Worm (Caenorhabditis elegans) whole organism, L4 larva: Measurements from ENCODE around the gene ZC302.3.

Experiments used
- F26F4.8 ChIP-seq: fragments of 200-800 bp; sonication (Bioruptor generic); conservative IDR thresholded peaks from 2 replicates; pipeline ENCODE4 v1.3.6; 2022; ENCODE audit warnings: missing genetic modification characterization, missing compliant biosample characterization
- T26A8.4 ChIP-seq: fragments of 200-800 bp; sonication (Bioruptor generic); IDR thresholded peaks from 2 replicates; pipeline ENCODE4 v1.3.6; 2022; ENCODE audit warnings: missing genetic modification characterization, missing compliant biosample characterization
- Y48G9A.11 ChIP-seq: fragments of 200-800 bp; sonication (Bioruptor generic); IDR thresholded peaks from 2 replicates; pipeline ENCODE4 v1.3.6; 2022; ENCODE audit warnings: missing genetic modification reagents, missing genetic modification characterization, missing compliant biosample characterization
- ZK337.2 ChIP-seq: fragments of 200-800 bp; sonication (Bioruptor generic); IDR thresholded peaks from 2 replicates; pipeline ENCODE4 v1.3.6; 2022; ENCODE audit warnings: missing genetic modification reagents, missing genetic modification characterization, missing compliant biosample characterization
- aha-1 ChIP-seq: fragments of 150-350 bp; peaks from one replicate; lab custom pipeline; 2014; ENCODE audit warnings: missing biosample characterization, missing genetic modification characterization
- attf-4 ChIP-seq: sonication (generic microtip); optimal IDR thresholded peaks from 3 replicates; lab custom pipeline; 2017; ENCODE audit warnings: missing biosample characterization, missing genetic modification characterization
- ceh-44 ChIP-seq: fragments of 200-800 bp; sonication (Bioruptor generic); IDR thresholded peaks from 2 replicates; pipeline ENCODE4 v1.3.6; 2022; ENCODE audit warnings: missing genetic modification reagents, missing genetic modification characterization, missing compliant biosample characterization
- ceh-62 ChIP-seq: sonication (generic microtip); optimal IDR thresholded peaks from 2 replicates; lab custom pipeline; 2017; ENCODE audit warnings: missing biosample characterization, missing genetic modification characterization
- ceh-82 ChIP-seq: sonication (generic microtip); optimal IDR thresholded peaks from 2 replicates; lab custom pipeline; 2017; ENCODE audit warnings: missing biosample characterization, missing genetic modification characterization
- ces-1 ChIP-seq: fragments of 150-350 bp; sonication (generic microtip); optimal IDR thresholded peaks from 4 replicates; lab custom pipeline; 2014; ENCODE audit warnings: missing biosample characterization, missing genetic modification reagents, missing genetic modification characterization
- cey-2 ChIP-seq: sonication (generic microtip); optimal IDR thresholded peaks from 3 replicates; lab custom pipeline; 2017; ENCODE audit warnings: missing genetic modification characterization, mild to moderate bottlenecking, missing compliant biosample characterization, antibody characterized with exemption, borderline replicate concordance; ENCODE audit not compliant: insufficient read depth
- daf-8 ChIP-seq: fragments of 200-800 bp; sonication (Bioruptor generic); IDR thresholded peaks from 2 replicates; pipeline ENCODE4 v1.3.6; 2022; ENCODE audit warnings: missing genetic modification characterization, missing compliant biosample characterization
- dmd-9 ChIP-seq: fragments of 200-800 bp; sonication (Bioruptor generic); IDR thresholded peaks from 2 replicates; pipeline ENCODE4 v1.3.6; 2022; ENCODE audit warnings: missing genetic modification reagents, missing genetic modification characterization, missing compliant biosample characterization
- dpl-1 ChIP-seq: fragments of 150-350 bp; optimal IDR thresholded peaks from 2 replicates; lab custom pipeline; 2014; ENCODE audit warnings: missing biosample characterization, missing genetic modification reagents, missing genetic modification characterization
- dve-1 ChIP-seq: sonication (generic microtip); optimal IDR thresholded peaks from 2 replicates; lab custom pipeline; 2017; ENCODE audit warnings: antibody characterized with exemption, mild to moderate bottlenecking, missing genetic modification characterization, missing compliant biosample characterization; ENCODE audit not compliant: insufficient read depth
- fos-1 ChIP-seq: fragments of 150-350 bp; optimal IDR thresholded peaks from 2 replicates; lab custom pipeline; 2014; ENCODE audit warnings: missing biosample characterization, missing genetic modification characterization
- hlh-11 ChIP-seq: fragments of 200-800 bp; sonication (Bioruptor generic); optimal IDR thresholded peaks from 2 replicates; lab custom pipeline; 2018; ENCODE audit warnings: mild to moderate bottlenecking, missing genetic modification characterization, missing compliant biosample characterization
- hlh-30 ChIP-seq: sonication (generic microtip); optimal IDR thresholded peaks from 2 replicates; lab custom pipeline; 2017; ENCODE audit warnings: antibody characterized with exemption, mild to moderate bottlenecking, missing genetic modification characterization, missing compliant biosample characterization; ENCODE audit not compliant: insufficient read depth
- hmg-1.1 ChIP-seq: fragments of 200-800 bp; sonication (Bioruptor generic); IDR thresholded peaks from 2 replicates; pipeline ENCODE4 v1.3.6; 2022; ENCODE audit warnings: missing genetic modification reagents, missing genetic modification characterization, missing compliant biosample characterization
- lin-1 ChIP-seq: fragments of 200-800 bp; sonication (Bioruptor generic); IDR thresholded peaks from 2 replicates; pipeline ENCODE4 v1.3.6; 2022; ENCODE audit warnings: missing genetic modification reagents, missing genetic modification characterization, missing compliant biosample characterization
- lin-15B ChIP-seq: fragments of 150-350 bp; sonication (generic microtip); optimal IDR thresholded peaks from 3 replicates; lab custom pipeline; 2014; ENCODE audit warnings: missing biosample characterization, missing genetic modification characterization
- lin-38 ChIP-seq: fragments of 200-800 bp; sonication (Bioruptor generic); IDR thresholded peaks from 2 replicates; pipeline ENCODE4 v1.3.6; 2022; ENCODE audit warnings: missing genetic modification reagents, missing genetic modification characterization, missing compliant biosample characterization
- lin-39 ChIP-seq: fragments of 150-350 bp; optimal IDR thresholded peaks from 2 replicates; lab custom pipeline; 2014; ENCODE audit warnings: missing biosample characterization, missing genetic modification reagents, missing genetic modification characterization
- lir-3 ChIP-seq: sonication (generic microtip); optimal IDR thresholded peaks from 2 replicates; lab custom pipeline; 2016; ENCODE audit warnings: mild to moderate bottlenecking, missing genetic modification characterization, missing compliant biosample characterization
- lsy-2 ChIP-seq, 2 experiments: fragments of 150-350 bp in 1 of 2; sonication (generic microtip) in 1 of 2; optimal IDR thresholded peaks; 2 replicates each; lab custom pipeline; 2014 to 2017; ENCODE audit warnings: missing biosample characterization in 2 of 2, missing genetic modification characterization in 2 of 2
- madf-9 ChIP-seq: fragments of 200-800 bp; sonication (Bioruptor generic); conservative IDR thresholded peaks from 2 replicates; pipeline ENCODE4 v1.3.6; 2022; ENCODE audit warnings: missing genetic modification reagents, missing genetic modification characterization, missing compliant biosample characterization
- mdl-1 ChIP-seq, 2 experiments: fragments of 150-350 bp in 1 of 2; sonication (generic microtip) in 1 of 2; optimal IDR thresholded peaks; 2 replicates each; lab custom pipeline; 2014 to 2017; ENCODE audit warnings: missing biosample characterization in 2 of 2, missing genetic modification characterization in 2 of 2
- mep-1 ChIP-seq: fragments of 150-350 bp; sonication (generic microtip); optimal IDR thresholded peaks from 3 replicates; lab custom pipeline; 2014; ENCODE audit warnings: missing biosample characterization, missing genetic modification characterization
- mxl-2 ChIP-seq: fragments of 200-800 bp; sonication (Bioruptor generic); conservative IDR thresholded peaks from 2 replicates; pipeline ENCODE4 v1.3.6; 2022; ENCODE audit warnings: missing genetic modification reagents, missing genetic modification characterization, missing compliant biosample characterization
- mxl-3 ChIP-seq: fragments of 200-800 bp; sonication (Bioruptor generic); optimal IDR thresholded peaks from 2 replicates; lab custom pipeline; 2018; ENCODE audit warnings: mild to moderate bottlenecking, missing genetic modification characterization, missing compliant biosample characterization
- nhr-11 ChIP-seq: fragments of 150-350 bp; optimal IDR thresholded peaks from 2 replicates; lab custom pipeline; 2014; ENCODE audit warnings: missing biosample characterization, missing genetic modification characterization
- nhr-28 ChIP-seq: fragments of 150-350 bp; optimal IDR thresholded peaks from 2 replicates; lab custom pipeline; 2014; ENCODE audit warnings: missing biosample characterization, missing genetic modification characterization
- nhr-41 ChIP-seq: fragments of 200-800 bp; sonication (Bioruptor generic); IDR thresholded peaks from 2 replicates; pipeline ENCODE4 v1.3.6; 2022; ENCODE audit warnings: missing genetic modification reagents, missing genetic modification characterization, missing compliant biosample characterization
- pqm-1 ChIP-seq: sonication (generic microtip); optimal IDR thresholded peaks from 2 replicates; lab custom pipeline; 2017; ENCODE audit warnings: missing biosample characterization, missing genetic modification characterization
- rbr-2 ChIP-seq: sonication (generic microtip); optimal IDR thresholded peaks from 2 replicates; lab custom pipeline; 2016; ENCODE audit warnings: missing genotype, missing genetic modification characterization, missing compliant biosample characterization
- saeg-2 ChIP-seq: fragments of 200-800 bp; sonication (Bioruptor generic); IDR thresholded peaks from 2 replicates; pipeline ENCODE4 v1.3.6; 2022; ENCODE audit warnings: missing genetic modification reagents, missing genetic modification characterization, missing compliant biosample characterization
- set-16 ChIP-seq: fragments of 200-800 bp; sonication (Bioruptor generic); IDR thresholded peaks from 2 replicates; pipeline ENCODE4 v1.3.6; 2022; ENCODE audit warnings: missing genetic modification reagents, missing genetic modification characterization, missing compliant biosample characterization
- snpc-1.2 ChIP-seq: fragments of 200-800 bp; sonication (Bioruptor generic); IDR thresholded peaks from 2 replicates; pipeline ENCODE4 v1.3.6; 2022; ENCODE audit warnings: missing genetic modification reagents, missing genetic modification characterization, missing compliant biosample characterization
- snpc-4 ChIP-seq: fragments of 150-350 bp; optimal IDR thresholded peaks from 2 replicates; lab custom pipeline; 2014; ENCODE audit warnings: missing biosample characterization, missing genetic modification characterization
- unc-130 ChIP-seq: sonication (generic microtip); optimal IDR thresholded peaks from 2 replicates; lab custom pipeline; 2016; ENCODE audit warnings: missing genetic modification reagents, missing genetic modification characterization, missing compliant biosample characterization
- unc-62 ChIP-seq, 3 experiments: fragments of 150-350 bp in 1 of 3; sonication (generic microtip); optimal IDR thresholded peaks in 2 of 3; peaks in 1 of 3; 1 replicate in 1 of 3; 2 replicates in 2 of 3; lab custom pipeline; 2014 to 2017; ENCODE audit warnings: missing biosample characterization in 3 of 3, missing genetic modification characterization in 3 of 3, missing genetic modification reagents in 3 of 3, missing genotype in 1 of 3
- zag-1 ChIP-seq: fragments of 150-350 bp; optimal IDR thresholded peaks from 2 replicates; lab custom pipeline; 2014; ENCODE audit warnings: missing biosample characterization, missing genetic modification characterization
- zfp-2 ChIP-seq: sonication (generic microtip); optimal IDR thresholded peaks from 2 replicates; lab custom pipeline; 2016; ENCODE audit warnings: mild to moderate bottlenecking, missing genetic modification characterization, missing compliant biosample characterization
- zfp-3 ChIP-seq: fragments of 200-800 bp; sonication (Bioruptor generic); conservative IDR thresholded peaks from 2 replicates; pipeline ENCODE4 v1.3.6; 2022; ENCODE audit warnings: missing genetic modification reagents, missing genetic modification characterization, missing compliant biosample characterization
- ztf-7 ChIP-seq: fragments of 150-350 bp; optimal IDR thresholded peaks from 2 replicates; lab custom pipeline; 2014; ENCODE audit warnings: missing biosample characterization, missing genetic modification characterization

The ZC302.3 gene

DNA sequence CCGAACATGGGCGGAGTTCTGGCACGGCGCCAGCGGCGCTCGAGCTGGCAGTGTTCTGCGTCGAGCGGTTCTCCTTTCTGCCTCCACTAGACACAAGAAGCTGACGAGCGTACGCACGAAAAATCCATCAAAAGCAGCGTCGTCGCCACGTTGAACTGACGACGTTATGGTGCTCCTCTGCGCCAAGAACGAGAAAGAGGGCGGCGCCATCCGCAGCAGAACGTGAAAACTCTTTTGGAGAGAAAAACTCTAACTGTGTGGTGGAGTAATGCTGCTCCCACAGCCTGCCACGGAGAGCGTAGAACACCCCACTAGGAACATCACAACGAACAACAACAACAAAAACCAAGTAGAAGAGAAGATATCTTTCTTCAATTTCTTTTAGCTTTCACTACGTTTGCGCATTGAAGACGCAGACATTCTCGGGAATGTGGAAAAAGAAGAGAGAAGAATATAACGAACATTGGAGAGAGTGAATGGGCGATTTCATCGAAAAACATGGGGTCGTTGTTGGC is 19.3 kb downstream of the ZC302.3 start (continued):
- TF ChIP-seq mxl-2 (GFP tag; lab: Robert Waterston, UW) (no peak), lir-3 (tag; lab: Kevin White, UChicago) (no peak), mxl-3 (GFP tag; lab: Kevin White, UChicago) (no peak), ces-1 (GFP tag; lab: Kevin White, UChicago) (no peak), fos-1 (no peak), dpl-1 (no peak), ztf-7 (tag; lab: Kevin White, UChicago) (no peak), cey-2 (tag; lab: Kevin White, UChicago) (no peak), nhr-41 (GFP tag; lab: Robert Waterston, UW) (no peak), lin-15B (tag; lab: Kevin White, UChicago) (no peak), lsy-2 (tag; optimal IDR thresholded peaks at IDR 0.05; lab: Kevin White, UChicago) (peak in 1 of 2 experiments; percentile 27), aha-1 (tag; lab: Kevin White, UChicago) (peak; percentile 97), ceh-62 (tag; lab: Kevin White, UChicago) (no peak), rbr-2 (tag; lab: Kevin White, UChicago) (peak; percentile 45), mep-1 (tag; lab: Kevin White, UChicago) (peak; percentile 41), lin-39 (no peak), snpc-4 (tag; lab: Kevin White, UChicago) (no peak), nhr-11 (tag; lab: Kevin White, UChicago) (peak; percentile 68), daf-8 (GFP tag; lab: Robert Waterston, UW) (no peak), zfp-3 (GFP tag; lab: Robert Waterston, UW) (no peak), nhr-28 (tag; lab: Kevin White, UChicago) (peak; percentile 57), hlh-11 (tag; lab: Kevin White, UChicago) (peak; percentile 5), pqm-1 (tag; lab: Kevin White, UChicago) (no peak), saeg-2 (GFP tag; lab: Robert Waterston, UW) (no peak), hmg-1.1 (GFP tag; lab: Robert Waterston, UW) (peak; percentile 55; the same call in 1 of the 2 replicates), zag-1 (tag; lab: Kevin White, UChicago) (no peak), T26A8.4 (GFP tag; lab: Robert Waterston, UW) (no peak), set-16 (peak; percentile 75), madf-9 (GFP tag; lab: Robert Waterston, UW) (no peak), mdl-1 (tag; optimal IDR thresholded peaks at IDR 0.05; lab: Kevin White, UChicago) (peak in 1 of 2 experiments; percentile 61), lin-38 (GFP tag; lab: Robert Waterston, UW) (no peak), snpc-1.2 (GFP tag; lab: Robert Waterston, UW) (no peak), dmd-9 (GFP tag; lab: Robert Waterston, UW) (no peak), unc-130 (GFP tag; lab: Kevin White, UChicago) (no peak), Y48G9A.11 (GFP tag; lab: Robert Waterston, UW) (no peak)

ce11 chrV:10721304-10721703 is 20.0 kb downstream of the ZC302.3 start:
- TF ChIP-seq ces-1 (GFP tag; lab: Kevin White, UChicago) (peak; percentile 86), ceh-44 (GFP tag; lab: Robert Waterston, UW) (no peak)
- TF ChIP-seq, all 104 proteins: peak for 1

ce11 chrV:10720876-10721275 is 20.4 kb downstream of the ZC302.3 start:
- TF ChIP-seq ceh-82 (tag; lab: Kevin White, UChicago) = no peak
- TF ChIP-seq unc-62 (GFP tag; optimal IDR thresholded peaks at IDR 0.05 in 1 of 2; lab: Kevin White, UChicago) = peak in 1 of 2 experiments; percentile 26
- TF ChIP-seq unc-62 (tag; optimal IDR thresholded peaks at IDR 0.05; lab: Kevin White, UChicago) = no peak
- TF ChIP-seq hmg-1.1 (GFP tag; lab: Robert Waterston, UW) = no peak
- no peak for TF ChIP-seq F26F4.8
- TF ChIP-seq hlh-30 (tag; lab: Kevin White, UChicago) = peak; percentile 65
- TF ChIP-seq mdl-1 (tag; optimal IDR thresholded peaks at IDR 0.05; lab: Kevin White, UChicago) = peak in 1 of 2 experiments; percentile 49
- TF ChIP-seq ceh-62 (tag; lab: Kevin White, UChicago) = no peak
- no peak for TF ChIP-seq attf-4
- TF ChIP-seq ceh-44 (GFP tag; lab: Robert Waterston, UW) = no peak
- no peak for TF ChIP-seq zfp-2 (tag; lab: Kevin White, UChicago)
- peak; percentile 6 for TF ChIP-seq dve-1 (tag; lab: Kevin White, UChicago)
- TF ChIP-seq nhr-28 (tag; lab: Kevin White, UChicago) = peak; percentile 4
- TF ChIP-seq daf-8 (GFP tag; lab: Robert Waterston, UW) = no peak
- TF ChIP-seq ZK337.2 (GFP tag; lab: Robert Waterston, UW) = no peak
- TF ChIP-seq lin-1 = no peak
